Worm (Caenorhabditis elegans): ENCODE measurements around the gene miga-1.

DNA sequence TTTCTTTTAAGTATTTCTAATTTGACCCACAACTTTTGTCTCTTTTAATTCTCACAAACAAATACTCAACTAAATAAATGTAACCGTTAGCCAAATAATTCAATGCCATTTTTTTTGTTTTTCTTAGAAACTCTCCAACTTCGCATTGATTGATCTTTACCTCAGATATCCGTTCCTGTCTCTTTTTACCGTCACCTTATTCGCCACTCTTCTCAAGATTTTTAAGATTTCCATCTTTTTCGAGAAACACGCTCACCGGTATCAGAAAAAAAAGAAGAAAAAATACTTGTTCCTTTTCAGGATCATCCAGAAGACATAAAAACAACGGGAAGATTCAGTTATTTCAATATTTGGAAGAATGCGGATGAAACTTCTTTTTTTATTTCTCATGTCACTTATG lies 42.3 kb downstream of the miga-1 start, which contains the start of gene F23H12.5:
- TF ChIP-seq snpc-4 (tag; optimal IDR thresholded peaks at IDR 0.05) (no peak), elt-1 (tag; optimal IDR thresholded peaks at IDR 0.05; ENCODE audit: borderline replicate concordance, insufficient read depth) (no peak), lin-13 (tag; optimal IDR thresholded peaks at IDR 0.05) (no peak), elt-3 (tag; optimal IDR thresholded peaks at IDR 0.05) (no peak), nhr-76 (tag; optimal IDR thresholded peaks at IDR 0.05) (no peak), blmp-1 (tag; optimal IDR thresholded peaks at IDR 0.05) (no peak), nhr-12 (tag; optimal IDR thresholded peaks at IDR 0.05) (no peak), ceh-43 (GFP tag; optimal IDR thresholded peaks at IDR 0.05) (no peak), ztf-11 (tag; optimal IDR thresholded peaks at IDR 0.05) (no peak), pha-4 (tag; optimal IDR thresholded peaks at IDR 0.05) (no peak), unc-120 (tag; optimal IDR thresholded peaks at IDR 0.05; ENCODE audit: poor library complexity, severe bottlenecking) (no peak), cnd-1 (tag; optimal IDR thresholded peaks at IDR 0.05) (no peak), bed-3 (GFP tag; optimal IDR thresholded peaks at IDR 0.05) (no peak)

Measured in whole organism, mixed stage, embryonic.